Fruit fly (Drosophila melanogaster) Kc167 (cell line): Measurements from ENCODE around the gene CG31638.

Experiments used
- Myc ChIP-seq: fragments of >200 bp; optimal IDR thresholded peaks from 2 replicates; lab custom pipeline; 2017; ENCODE audit warnings: missing external identifiers
- Sin3A ChIP-seq: fragments of >200 bp; optimal IDR thresholded peaks from 2 replicates; lab custom pipeline; 2018; ENCODE audit warnings: missing external identifiers
- h ChIP-seq: fragments of >200 bp; optimal IDR thresholded peaks from 3 replicates; lab custom pipeline; 2018; ENCODE audit warnings: missing external identifiers
- insv ChIP-seq: fragments of >200 bp; optimal IDR thresholded peaks from 3 replicates; lab custom pipeline; 2018; ENCODE audit warnings: missing external identifiers
- psq ChIP-seq: fragments of >200 bp; optimal IDR thresholded peaks from 2 replicates; lab custom pipeline; 2017; ENCODE audit warnings: missing external identifiers
- ttk ChIP-seq: sonication (Bioruptor generic); optimal IDR thresholded peaks from 2 replicates; lab custom pipeline; 2017; ENCODE audit warnings: missing external identifiers

The CG31638 gene

DNA sequence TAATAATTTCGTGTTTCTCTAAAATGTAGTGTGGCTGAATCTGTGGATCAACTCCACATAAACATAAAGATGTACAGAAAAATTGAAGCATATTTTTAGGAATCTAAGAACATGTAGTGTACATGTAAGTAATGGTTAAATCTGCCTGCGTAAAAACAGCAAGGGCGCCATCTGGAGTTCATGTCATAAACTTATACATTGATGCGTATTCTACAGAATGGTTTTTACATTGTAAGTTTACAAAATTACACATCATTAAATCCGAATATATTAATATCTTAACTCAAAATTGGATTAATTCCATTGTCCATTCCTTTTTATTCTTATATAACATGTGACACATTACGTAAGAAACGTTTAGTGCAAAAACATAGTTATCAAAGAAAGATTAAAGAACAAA, 36.1 kb downstream of the CG31638 start:
- TF ChIP-seq Myc (lab: Kevin White, UChicago) = no peak

DNA sequence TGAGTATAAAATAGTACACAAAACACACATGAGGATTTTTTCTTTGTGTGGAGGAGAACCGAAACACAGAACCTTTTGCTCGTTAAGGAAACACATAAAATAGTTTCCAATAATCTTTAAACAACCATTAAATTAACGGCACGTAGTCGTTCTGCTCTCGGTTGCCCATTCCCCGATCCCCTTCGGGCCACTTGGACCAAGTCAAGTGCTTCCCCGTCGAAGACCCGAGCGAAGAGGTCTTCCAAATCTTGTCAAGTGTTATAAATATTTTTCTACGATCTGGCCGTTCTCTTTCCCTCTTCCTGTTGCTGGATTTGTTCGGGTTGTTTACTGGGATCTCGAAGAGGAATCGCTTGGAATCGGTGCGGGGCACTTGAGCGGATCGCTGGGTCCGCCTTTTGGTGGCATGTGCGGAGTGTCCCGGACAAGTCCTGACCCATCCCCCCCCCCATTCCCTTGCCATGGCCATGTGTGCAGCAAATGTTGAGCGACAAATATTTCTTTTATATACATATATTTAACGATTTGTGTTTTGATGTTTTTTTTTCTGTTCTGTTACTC, 40.2 kb downstream of the CG31638 start:
- no peak for TF ChIP-seq psq (lab: Kevin White, UChicago)
- no peak for TF ChIP-seq Sin3A
- no peak for TF ChIP-seq insv
- TF ChIP-seq ttk (lab: Kevin White, UChicago) = no peak
- TF ChIP-seq h (lab: Kevin White, UChicago) = no peak
- TF ChIP-seq Myc (lab: Kevin White, UChicago) = no peak

DNA sequence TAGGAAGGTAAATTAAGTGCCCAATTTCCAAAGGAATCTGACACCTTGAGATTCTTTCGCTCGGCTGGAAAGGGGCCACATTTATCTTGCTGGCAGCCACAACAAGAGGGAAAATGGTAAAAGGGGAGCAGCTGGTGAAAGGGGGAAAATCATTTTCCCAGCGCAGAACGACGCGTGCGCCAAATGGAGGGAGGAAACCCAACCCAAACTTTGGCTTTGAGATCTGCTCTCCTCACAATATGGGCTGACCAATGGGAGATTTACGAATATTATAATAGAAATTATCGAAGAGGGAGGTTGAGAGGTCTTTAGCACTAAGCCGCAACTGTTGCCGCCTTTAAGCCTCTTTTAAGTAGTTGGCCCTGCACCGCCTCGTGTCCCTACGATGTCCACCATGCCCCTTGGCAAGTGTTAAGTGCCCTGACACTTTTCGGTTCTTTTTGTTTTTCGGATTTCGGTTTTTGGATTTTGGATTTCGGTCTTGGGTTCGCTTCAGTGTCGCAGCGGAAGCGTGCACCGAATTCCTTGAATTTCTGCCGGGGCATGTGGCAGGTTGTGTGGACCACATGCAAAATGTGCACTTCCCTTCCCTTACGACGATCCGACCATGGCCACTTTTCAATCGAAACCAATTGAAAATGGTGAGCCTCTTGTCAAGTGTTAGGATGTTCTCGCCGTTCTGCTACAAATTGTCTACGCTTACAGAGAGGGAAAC, 41.3 kb downstream of the CG31638 start:
- TF ChIP-seq Sin3A (no peak), psq (lab: Kevin White, UChicago) (no peak), h (lab: Kevin White, UChicago) (no peak), Myc (lab: Kevin White, UChicago) (no peak), ttk (lab: Kevin White, UChicago) (no peak), insv (no peak)

DNA sequence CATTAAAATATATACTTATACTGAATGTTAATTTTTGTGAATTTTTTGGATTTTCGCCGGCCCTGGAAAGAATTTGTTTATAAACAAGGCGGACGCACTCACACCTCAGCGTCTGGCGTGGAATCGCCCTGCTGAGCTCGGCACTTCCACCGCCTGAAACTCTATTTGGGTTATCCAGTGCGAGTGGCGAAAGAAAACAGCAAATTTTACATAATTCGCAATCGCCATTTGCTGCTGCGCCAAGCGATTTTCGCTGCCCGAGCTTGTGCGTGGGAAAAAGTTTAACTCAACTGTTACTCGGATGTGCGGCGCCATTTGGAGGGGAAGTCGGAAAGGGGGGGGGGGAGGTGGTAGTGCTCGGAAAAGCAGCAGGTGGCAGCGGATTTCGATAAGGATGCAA, 42.1 kb downstream of the CG31638 start:
- TF ChIP-seq ttk (lab: Kevin White, UChicago) = no peak
- TF ChIP-seq Myc (lab: Kevin White, UChicago) = no peak
- no peak for TF ChIP-seq Sin3A
- no peak for TF ChIP-seq h (lab: Kevin White, UChicago)
- TF ChIP-seq psq (lab: Kevin White, UChicago) = no peak
- TF ChIP-seq insv = no peak

DNA sequence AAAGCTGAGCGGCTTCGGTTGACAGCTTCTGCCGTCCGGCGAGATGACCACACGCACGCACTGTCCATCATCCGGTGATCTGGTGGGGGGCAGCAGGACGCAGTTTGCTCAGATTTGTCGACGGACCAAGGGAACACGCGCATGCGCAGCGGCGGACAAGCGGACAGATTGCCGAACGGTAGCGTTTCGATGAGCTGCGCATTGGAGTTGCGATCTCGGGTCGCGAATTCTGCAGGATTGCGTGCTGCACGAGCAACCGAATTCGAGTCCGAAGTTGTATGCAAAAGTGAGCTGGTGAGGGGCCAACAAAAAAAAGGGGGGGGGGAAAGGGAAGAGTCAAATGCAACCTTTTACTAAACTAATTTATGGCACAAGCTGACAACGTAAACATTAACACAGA, 42.9 kb downstream of the CG31638 start:
- TF ChIP-seq insv (no peak), Sin3A (no peak), ttk (lab: Kevin White, UChicago) (no peak), Myc (lab: Kevin White, UChicago) (no peak), h (lab: Kevin White, UChicago) (no peak), psq (lab: Kevin White, UChicago) (no peak)

DNA sequence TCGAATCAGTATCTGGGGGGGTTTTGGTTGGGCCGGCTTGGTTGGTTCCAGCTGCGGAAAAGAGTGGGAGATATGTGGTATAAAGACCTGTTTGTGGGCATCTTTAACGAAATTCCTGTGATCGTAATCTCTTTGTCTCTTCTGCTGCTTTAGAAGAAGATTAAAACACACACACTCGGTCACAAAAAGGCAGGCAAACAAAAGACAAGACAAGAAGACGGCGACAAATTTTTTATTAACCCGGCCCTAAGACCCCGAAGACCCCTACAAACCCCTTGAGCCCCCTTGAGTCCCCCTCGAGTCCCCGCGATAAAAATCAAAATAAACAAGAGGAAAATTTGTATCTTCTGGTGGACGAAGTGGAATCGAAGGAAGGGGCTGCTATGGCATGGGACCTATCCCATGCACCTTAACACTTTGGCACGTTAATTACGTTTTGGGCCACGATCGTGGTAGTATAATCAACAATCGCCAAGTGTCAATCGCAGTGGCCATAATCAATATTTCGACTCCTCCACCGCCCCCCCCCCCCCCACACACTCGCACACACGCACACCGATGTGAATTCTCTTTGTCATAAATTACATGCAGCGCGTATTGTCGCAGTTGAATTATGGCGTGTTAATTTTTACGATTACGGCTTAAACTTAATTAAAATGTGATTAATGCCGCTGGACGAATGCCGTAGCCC, 43.4 kb downstream of the CG31638 start:
- TF ChIP-seq h (lab: Kevin White, UChicago) (no peak), ttk (lab: Kevin White, UChicago) (no peak), Myc (lab: Kevin White, UChicago) (no peak), psq (lab: Kevin White, UChicago) (no peak), insv (no peak), Sin3A (no peak)

DNA sequence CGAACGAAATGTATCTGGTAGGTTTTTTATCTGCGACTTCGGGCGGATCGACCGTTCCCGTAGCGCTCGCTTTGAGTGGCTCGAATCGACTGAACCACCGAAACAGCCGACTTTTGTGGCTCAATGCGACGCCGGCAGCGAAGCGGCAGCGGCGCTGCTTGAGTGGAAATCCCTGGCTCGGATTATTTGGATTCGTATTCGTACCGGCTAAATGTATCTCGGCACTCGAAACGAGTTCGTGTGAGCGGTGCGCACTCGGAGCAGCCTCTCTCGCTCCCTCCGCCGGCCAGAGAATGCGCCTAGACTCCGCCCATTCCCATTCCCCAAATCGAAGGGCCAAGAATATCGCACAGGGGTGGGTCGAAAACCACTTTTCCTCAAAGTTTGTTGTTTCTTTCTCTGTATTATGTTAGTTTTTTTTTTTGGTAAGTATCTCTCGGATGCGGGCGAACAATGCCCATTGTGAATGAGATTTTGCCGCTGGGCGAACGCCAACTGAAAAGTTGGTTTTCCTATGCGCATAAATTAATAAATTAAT, 45.3 kb downstream of the CG31638 start:
- TF ChIP-seq ttk (lab: Kevin White, UChicago) (no peak), Sin3A (no peak), psq (lab: Kevin White, UChicago) (no peak), h (lab: Kevin White, UChicago) (no peak), insv (no peak), Myc (lab: Kevin White, UChicago) (no peak)

DNA sequence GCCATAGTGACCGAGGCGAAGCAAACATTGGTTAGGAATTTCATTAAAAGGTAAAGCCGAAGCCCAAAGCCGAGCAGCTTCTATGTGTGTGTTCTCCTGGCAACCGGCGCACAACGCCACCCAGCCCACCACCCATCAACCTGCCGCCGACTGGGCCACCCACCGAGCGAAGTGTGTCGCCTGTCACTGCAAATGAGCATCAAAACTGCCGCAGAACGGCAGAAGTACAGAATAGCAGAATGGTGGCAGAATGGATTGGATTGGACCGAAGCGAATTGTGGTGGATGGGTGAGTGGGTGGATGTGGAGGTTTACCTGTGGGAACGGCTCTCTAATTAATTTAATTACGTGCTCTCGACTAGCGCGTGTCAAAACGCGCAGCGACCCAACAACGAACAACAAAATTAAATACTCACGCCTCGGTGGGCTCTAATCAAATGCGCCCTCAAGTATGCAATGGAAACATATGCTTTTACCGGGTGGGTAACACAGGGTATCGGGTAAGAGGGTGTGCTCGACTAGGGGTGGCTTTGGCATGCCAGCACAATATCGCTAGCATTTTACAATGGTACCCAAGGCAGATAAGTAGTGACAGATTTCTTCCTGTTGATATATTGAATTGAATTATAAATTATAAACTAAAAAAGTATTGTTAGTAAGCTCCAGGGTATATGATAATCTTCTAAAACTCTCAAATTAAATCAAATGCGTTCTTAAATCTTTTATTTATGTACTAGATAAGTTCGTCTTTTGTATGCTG, 48.9 kb downstream of the CG31638 start:
- TF ChIP-seq psq (lab: Kevin White, UChicago) (no peak), Sin3A (no peak), Myc (lab: Kevin White, UChicago) (no peak), insv (no peak), h (lab: Kevin White, UChicago) (no peak), ttk (lab: Kevin White, UChicago) (no peak)
